Fruit fly (Drosophila melanogaster) whole organism, embryonic: ENCODE results near the gene CG42748.

Experiments used
- Antp ChIP-seq: fragments of 200-800 bp; sonication (Bioruptor generic); optimal IDR thresholded peaks from 3 replicates; lab custom pipeline; 2016; ENCODE audit warnings: missing biosample characterization, missing genetic modification characterization
- Asciz ChIP-seq: fragments of 200-800 bp; sonication (Bioruptor generic); optimal IDR thresholded peaks from 2 replicates; lab custom pipeline; 2017; ENCODE audit warnings: missing biosample characterization, mild to moderate bottlenecking, missing genetic modification characterization, missing genetic modification reagents
- Atf6 ChIP-seq: fragments of 200-800 bp; sonication (Bioruptor generic); IDR thresholded peaks from 2 replicates; pipeline ENCODE4 v1.3.6; 2022; ENCODE audit warnings: missing biosample characterization, missing genetic modification characterization
- C15 ChIP-seq: fragments of 200-800 bp; sonication (Bioruptor generic); IDR thresholded peaks from 3 replicates; pipeline ENCODE4 v1.3.6; 2022; ENCODE audit warnings: missing biosample characterization, missing genetic modification characterization
- CG10979 ChIP-seq: fragments of 200-800 bp; sonication (Bioruptor generic); optimal IDR thresholded peaks from 2 replicates; lab custom pipeline; 2018; ENCODE audit warnings: missing biosample characterization, mild to moderate bottlenecking, missing genetic modification characterization, moderate library complexity
- CG12391 ChIP-seq: fragments of 200-800 bp; sonication (Bioruptor generic); optimal IDR thresholded peaks from 3 replicates; lab custom pipeline; 2018; ENCODE audit warnings: missing biosample characterization, mild to moderate bottlenecking, missing genetic modification characterization, moderate library complexity
- CG12744 ChIP-seq: fragments of 200-800 bp; sonication (Bioruptor generic); optimal IDR thresholded peaks from 2 replicates; lab custom pipeline; 2016; ENCODE audit warnings: missing biosample characterization, missing genetic modification characterization
- CG12769 ChIP-seq: fragments of 200-800 bp; sonication (Bioruptor generic); optimal IDR thresholded peaks from 2 replicates; lab custom pipeline; 2019; ENCODE audit warnings: missing biosample characterization, mild to moderate bottlenecking, missing genetic modification characterization, moderate library complexity
- CG15601 ChIP-seq: fragments of 200-800 bp; sonication (Bioruptor generic); optimal IDR thresholded peaks from 3 replicates; lab custom pipeline; 2019; ENCODE audit warnings: missing biosample characterization, mild to moderate bottlenecking, missing genetic modification characterization, moderate library complexity
- CG1647 ChIP-seq: fragments of 200-800 bp; sonication (Bioruptor generic); optimal IDR thresholded peaks from 3 replicates; lab custom pipeline; 2016; ENCODE audit warnings: missing biosample characterization, missing genetic modification characterization
- CG16863 ChIP-seq: fragments of 200-800 bp; sonication (Bioruptor generic); optimal IDR thresholded peaks from 3 replicates; lab custom pipeline; 2016; ENCODE audit warnings: missing biosample characterization, missing genetic modification characterization
- CG3065 ChIP-seq: fragments of 200-800 bp; sonication (Bioruptor generic); optimal IDR thresholded peaks from 2 replicates; lab custom pipeline; 2016; ENCODE audit warnings: missing biosample characterization, missing genetic modification characterization
- CG34422 ChIP-seq: fragments of 200-800 bp; sonication (Bioruptor generic); IDR thresholded peaks from 3 replicates; pipeline ENCODE4 v1.3.6; 2022; ENCODE audit warnings: missing biosample characterization, missing genetic modification characterization
- CG4328 ChIP-seq: fragments of 200-800 bp; sonication (Bioruptor generic); optimal IDR thresholded peaks from 3 replicates; lab custom pipeline; 2017; ENCODE audit warnings: missing biosample characterization, missing genetic modification reagents, missing genetic modification characterization
- CG6272 ChIP-seq: fragments of 200-800 bp; sonication (Bioruptor generic); IDR thresholded peaks from 2 replicates; pipeline ENCODE4 v1.3.6; 2022; ENCODE audit warnings: missing biosample characterization, missing genetic modification characterization
- CG6813 ChIP-seq: fragments of 200-800 bp; sonication (Bioruptor generic); optimal IDR thresholded peaks from 2 replicates; lab custom pipeline; 2017; ENCODE audit warnings: missing biosample characterization, missing genetic modification characterization, mild to moderate bottlenecking, moderate library complexity, missing genetic modification reagents
- CG8290 ChIP-seq, 3 experiments: fragments of 200-800 bp; sonication (Bioruptor generic); optimal IDR thresholded peaks; 2 replicates each; lab custom pipeline; 2016 to 2019; ENCODE audit warnings: missing biosample characterization in 3 of 3, missing genetic modification characterization in 3 of 3, mild to moderate bottlenecking in 2 of 3, moderate library complexity in 1 of 3
- CG8765 ChIP-seq: fragments of 200-800 bp; sonication (Bioruptor generic); IDR thresholded peaks from 2 replicates; pipeline ENCODE4 v1.3.6; 2022; ENCODE audit warnings: missing biosample characterization, missing genetic modification characterization
- Camta ChIP-seq: fragments of 200-800 bp; sonication (Bioruptor generic); optimal IDR thresholded peaks from 2 replicates; lab custom pipeline; 2016; ENCODE audit warnings: missing biosample characterization, missing genetic modification characterization
- D19A ChIP-seq: fragments of 200-800 bp; optimal IDR thresholded peaks from 3 replicates; lab custom pipeline; 2019; ENCODE audit warnings: missing biosample characterization, mild to moderate bottlenecking, missing genetic modification characterization, moderate library complexity
- Deaf1 ChIP-seq: fragments of 200-800 bp; optimal IDR thresholded peaks from 3 replicates; lab custom pipeline; 2019; ENCODE audit warnings: missing biosample characterization, mild to moderate bottlenecking, missing genetic modification characterization, moderate library complexity
- Ets65A ChIP-seq: fragments of 200-800 bp; sonication (Bioruptor generic); peaks from one replicate; lab custom pipeline; 2016; ENCODE audit warnings: missing biosample characterization, missing genetic modification characterization
- Hmr ChIP-seq: fragments of 200-800 bp; sonication (Bioruptor generic); optimal IDR thresholded peaks from 3 replicates; lab custom pipeline; 2017; ENCODE audit warnings: mild to moderate bottlenecking, missing biosample characterization, missing genetic modification reagents, missing genetic modification characterization
- Hr78 ChIP-seq, 2 experiments: fragments of 200-800 bp in 1 of 2; fragments of >200 bp in 1 of 2; sonication (Bioruptor generic) in 1 of 2; optimal IDR thresholded peaks; 2 replicates each; lab custom pipeline; 2017 to 2019; ENCODE audit warnings: missing biosample characterization in 2 of 2, missing genetic modification characterization in 2 of 2, mild to moderate bottlenecking in 1 of 2, moderate library complexity in 1 of 2
- Lpt ChIP-seq: fragments of >200 bp; optimal IDR thresholded peaks from 2 replicates; lab custom pipeline; 2018; ENCODE audit warnings: missing biosample characterization, missing genetic modification characterization
- Max ChIP-seq: fragments of 200-800 bp; sonication (Bioruptor generic); optimal IDR thresholded peaks from 2 replicates; lab custom pipeline; 2016; ENCODE audit warnings: missing biosample characterization, mild to moderate bottlenecking, missing genetic modification characterization
- Med ChIP-seq: fragments of 200-800 bp; sonication (Bioruptor generic); peaks from one replicate; lab custom pipeline; 2016; ENCODE audit warnings: missing biosample characterization, missing genetic modification characterization, mild to moderate bottlenecking, inconsistent platforms, moderate library complexity
- Rfx ChIP-seq: fragments of 200-800 bp; sonication (Bioruptor generic); IDR thresholded peaks from 2 replicates; pipeline ENCODE4 v1.3.6; 2022; ENCODE audit warnings: missing biosample characterization, missing genetic modification characterization
- Sox102F ChIP-seq: fragments of 200-800 bp; sonication (Bioruptor generic); optimal IDR thresholded peaks from 2 replicates; lab custom pipeline; 2018; ENCODE audit warnings: missing biosample characterization, mild to moderate bottlenecking, missing genetic modification characterization, moderate library complexity
- Trl ChIP-seq, 3 experiments: fragments of >200 bp in 2 of 3; fragments of 200-800 bp in 1 of 3; sonication (Bioruptor generic) in 1 of 3; optimal IDR thresholded peaks; 2 replicates in 1 of 3; 3 replicates in 2 of 3; lab custom pipeline; 2016 to 2017; ENCODE audit warnings: missing biosample characterization in 1 of 3, missing genetic modification characterization in 1 of 3
- Xrp1 ChIP-seq: fragments of 200-800 bp; sonication (Bioruptor generic); IDR thresholded peaks from 2 replicates; pipeline ENCODE4 v1.3.6; 2022; ENCODE audit warnings: missing biosample characterization, missing genetic modification characterization
- amos ChIP-seq: fragments of 200-800 bp; sonication (Bioruptor generic); IDR thresholded peaks from 2 replicates; pipeline ENCODE4 v1.3.6; 2022; ENCODE audit warnings: missing biosample characterization, missing genetic modification characterization; ENCODE audit not compliant: partially characterized antibody
- az2 ChIP-seq: fragments of 200-800 bp; sonication (Bioruptor generic); optimal IDR thresholded peaks from 3 replicates; lab custom pipeline; 2016; ENCODE audit warnings: missing biosample characterization, missing genetic modification characterization
- br ChIP-seq: fragments of >200 bp; optimal IDR thresholded peaks from 2 replicates; lab custom pipeline; 2017
- crc ChIP-seq: fragments of 200-800 bp; sonication (Bioruptor generic); optimal IDR thresholded peaks from 2 replicates; lab custom pipeline; 2016; ENCODE audit warnings: missing biosample characterization, missing genetic modification characterization
- ems ChIP-seq: fragments of 200-800 bp; sonication (Bioruptor generic); optimal IDR thresholded peaks from 3 replicates; lab custom pipeline; 2016; ENCODE audit warnings: missing biosample characterization, missing genetic modification characterization
- gcm2 ChIP-seq: fragments of 200-800 bp; sonication (Bioruptor generic); optimal IDR thresholded peaks from 2 replicates; lab custom pipeline; 2016; ENCODE audit warnings: missing biosample characterization, missing genetic modification characterization
- grn ChIP-seq: fragments of 200-800 bp; sonication (Bioruptor generic); optimal IDR thresholded peaks from 3 replicates; lab custom pipeline; 2017; ENCODE audit warnings: missing biosample characterization, missing genetic modification characterization
- kay ChIP-seq: fragments of 200-800 bp; sonication (Bioruptor generic); optimal IDR thresholded peaks from 2 replicates; lab custom pipeline; 2016; ENCODE audit warnings: missing biosample characterization, missing genetic modification characterization
- knrl ChIP-seq: fragments of 200-800 bp; sonication (Bioruptor generic); IDR thresholded peaks from 3 replicates; pipeline ENCODE4 v1.3.6; 2022; ENCODE audit warnings: missing biosample characterization, missing genetic modification characterization; ENCODE audit not compliant: partially characterized antibody
- lilli ChIP-seq: fragments of 200-800 bp; sonication (Bioruptor generic); optimal IDR thresholded peaks from 3 replicates; lab custom pipeline; 2016; ENCODE audit warnings: missing biosample characterization, missing genetic modification characterization
- pros ChIP-seq: fragments of 200-800 bp; sonication (Bioruptor generic); optimal IDR thresholded peaks from 3 replicates; lab custom pipeline; 2019; ENCODE audit warnings: missing biosample characterization, mild to moderate bottlenecking, missing genetic modification characterization, moderate library complexity
- row ChIP-seq: fragments of 200-800 bp; sonication (Bioruptor generic); IDR thresholded peaks from 3 replicates; pipeline ENCODE4 v1.3.6; 2022; ENCODE audit warnings: missing biosample characterization, missing genetic modification characterization
- sd ChIP-seq: fragments of 200-800 bp; sonication (Bioruptor generic); optimal IDR thresholded peaks from 3 replicates; lab custom pipeline; 2018; ENCODE audit warnings: missing biosample characterization, mild to moderate bottlenecking, missing genetic modification characterization, moderate library complexity
- sisA ChIP-seq: fragments of 200-800 bp; sonication (Bioruptor generic); IDR thresholded peaks from 2 replicates; pipeline ENCODE4 v1.3.6; 2022; ENCODE audit warnings: missing biosample characterization, missing genetic modification characterization
- slbo ChIP-seq: fragments of 200-800 bp; sonication (Bioruptor generic); IDR thresholded peaks from 2 replicates; pipeline ENCODE4 v1.3.6; 2022; ENCODE audit warnings: missing biosample characterization, missing genetic modification characterization
- slp2 ChIP-seq: fragments of 200-800 bp; sonication (Bioruptor generic); optimal IDR thresholded peaks from 2 replicates; lab custom pipeline; 2016; ENCODE audit warnings: missing biosample characterization, missing genetic modification characterization
- sob ChIP-seq: fragments of 200-800 bp; sonication (Bioruptor generic); IDR thresholded peaks from 2 replicates; pipeline ENCODE4 v1.3.6; 2022; ENCODE audit warnings: missing biosample characterization, missing genetic modification characterization
- trh ChIP-seq: fragments of 200-800 bp; sonication (Bioruptor generic); optimal IDR thresholded peaks from 2 replicates; lab custom pipeline; 2016; ENCODE audit warnings: missing biosample characterization, missing genetic modification characterization
- tup ChIP-seq: fragments of 200-800 bp; sonication (Bioruptor generic); optimal IDR thresholded peaks from 2 replicates; lab custom pipeline; 2016; ENCODE audit warnings: missing biosample characterization, mild to moderate bottlenecking, missing genetic modification characterization, moderate library complexity
- unc-4 ChIP-seq: fragments of 200-800 bp; sonication (Bioruptor generic); IDR thresholded peaks from 2 replicates; pipeline ENCODE4 v1.3.6; 2022; ENCODE audit warnings: missing biosample characterization, missing genetic modification characterization; ENCODE audit not compliant: partially characterized antibody

Gene CG42748

dm6 chr2L:22142696-22143176 is 11.7 kb downstream of the CG42748 start:
- TF ChIP-seq Asciz (GFP tag; lab: Kevin White, UChicago) (no peak), ems (GFP tag; lab: Kevin White, UChicago) (no peak), CG1647 (GFP tag; lab: Kevin White, UChicago) (no peak), CG12744 (GFP tag; lab: Kevin White, UChicago) (no peak), Ets65A (peak; percentile 87), Med (GFP tag; lab: Kevin White, UChicago) (peak; percentile 62), CG12769 (tag; lab: Kevin White, UChicago) (peak; percentile 55), Rfx (GFP tag; lab: Robert Waterston, UW) (no peak), Hmr (GFP tag; lab: Kevin White, UChicago) (no peak), Max (no peak), br (lab: Kevin White, UChicago) (no peak), sd (tag; lab: Kevin White, UChicago) (peak; percentile 29), sob (GFP tag; lab: Robert Waterston, UW) (0 out of 2 replicates have a peak, but pooled peaks have one; percentile 12), knrl (no peak), az2 (GFP tag; lab: Kevin White, UChicago) (no peak), CG8290 (GFP tag; optimal IDR thresholded peaks at IDR 0.05; lab: Kevin White, UChicago) (no peak), CG8290 (tag; optimal IDR thresholded peaks at IDR 0.05; lab: Kevin White, UChicago) (no peak), Trl (optimal IDR thresholded peaks at IDR 0.05; lab: Kevin White, UChicago) (peak in 1 of 2 experiments; percentile 11), Trl (GFP tag; optimal IDR thresholded peaks at IDR 0.05; lab: Kevin White, UChicago) (no peak), pros (no peak), CG6272 (GFP tag; lab: Robert Waterston, UW) (no peak), trh (GFP tag; lab: Kevin White, UChicago) (no peak), kay (no peak), Deaf1 (tag; lab: Kevin White, UChicago) (peak; percentile 91), C15 (GFP tag; lab: Robert Waterston, UW) (no peak), D19A (no peak)

DNA sequence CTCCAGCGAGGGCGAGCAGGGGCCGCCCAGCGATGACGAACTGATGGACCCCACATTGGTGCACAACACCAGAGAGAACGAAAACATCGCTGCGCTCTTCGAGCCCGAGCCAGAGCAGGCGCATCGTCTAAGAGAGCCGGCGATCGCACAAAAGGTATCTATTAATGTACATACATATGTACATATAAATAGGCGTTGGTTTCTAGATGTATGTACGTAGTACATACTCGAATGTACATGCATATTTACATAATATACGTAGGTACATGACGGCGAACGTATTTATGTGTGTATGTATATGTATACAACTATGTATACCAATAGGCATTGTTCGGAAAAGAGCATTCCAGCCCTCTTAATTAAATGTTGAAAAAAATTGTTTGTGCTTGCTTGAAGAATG is 13.1 kb downstream of the CG42748 start:
- TF ChIP-seq Antp (GFP tag; lab: Kevin White, UChicago), result no peak
- TF ChIP-seq Sox102F, result no peak
- no peak for TF ChIP-seq lilli
- TF ChIP-seq CG3065 (GFP tag; lab: Kevin White, UChicago), result no peak
- no peak for TF ChIP-seq slbo (GFP tag; lab: Robert Waterston, UW)
- TF ChIP-seq CG12769 (tag; lab: Kevin White, UChicago), result no peak
- TF ChIP-seq CG8765 (GFP tag; lab: Robert Waterston, UW), result no peak
- TF ChIP-seq slp2 (GFP tag; lab: Kevin White, UChicago), result no peak
- no peak for TF ChIP-seq tup (GFP tag; lab: Kevin White, UChicago)
- TF ChIP-seq unc-4 (GFP tag; lab: Robert Waterston, UW), result no peak
- no peak for TF ChIP-seq CG16863
- TF ChIP-seq Camta (GFP tag; lab: Kevin White, UChicago), result no peak
- TF ChIP-seq CG34422 (GFP tag; lab: Robert Waterston, UW), result no peak; the same call in 2 of the 3 replicates
- no peak for TF ChIP-seq Atf6 (GFP tag; lab: Robert Waterston, UW)
- TF ChIP-seq Med (GFP tag; lab: Kevin White, UChicago), result peak; percentile 58
- peak; percentile 90 for TF ChIP-seq CG4328 (GFP tag; lab: Kevin White, UChicago)
- TF ChIP-seq Xrp1 (GFP tag; lab: Robert Waterston, UW), result peak; percentile 82
- TF ChIP-seq gcm2, result no peak
- TF ChIP-seq CG10979 (tag; lab: Kevin White, UChicago), result no peak
- peak; percentile 86 for TF ChIP-seq CG6813
- TF ChIP-seq CG15601 (tag; lab: Kevin White, UChicago), result no peak
- TF ChIP-seq CG12391 (tag; lab: Kevin White, UChicago), result no peak
- no peak for TF ChIP-seq crc (GFP tag; lab: Kevin White, UChicago)
- no peak for TF ChIP-seq sisA
- TF ChIP-seq Max, result no peak
- no peak for TF ChIP-seq grn (GFP tag; lab: Kevin White, UChicago)
- no peak for TF ChIP-seq row (GFP tag; lab: Robert Waterston, UW)
- TF ChIP-seq Lpt, result no peak
- no peak for TF ChIP-seq Hr78 (GFP tag; optimal IDR thresholded peaks at IDR 0.05; lab: Kevin White, UChicago)
- no peak for TF ChIP-seq amos
